Worm (Caenorhabditis elegans): ENCODE results near the gene bir-1.

DNA sequence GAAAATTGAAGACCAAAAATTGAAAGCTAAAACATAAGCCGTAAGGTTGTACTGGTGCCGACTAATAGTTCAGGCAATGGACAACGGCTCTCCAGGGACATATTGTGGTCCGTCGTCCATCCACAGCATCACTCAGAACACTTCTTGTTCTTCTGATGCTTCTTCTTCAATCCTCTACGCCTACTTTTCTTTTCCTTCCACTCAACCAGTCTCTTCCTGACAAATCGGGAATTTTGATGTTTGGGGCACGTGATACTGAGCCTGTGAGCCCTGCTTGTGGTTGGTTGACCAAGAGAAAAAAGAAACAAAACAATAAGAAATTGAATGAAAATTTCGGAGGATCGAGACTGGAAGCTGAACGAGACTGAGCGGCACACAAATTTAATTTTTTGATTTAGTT lies 23.0 kb upstream of the bir-1 start:
- TF ChIP-seq lin-13 (GFP tag; optimal IDR thresholded peaks at IDR 0.05): no peak
- no peak for TF ChIP-seq lin-15B (tag; optimal IDR thresholded peaks at IDR 0.05)
- TF ChIP-seq vab-15 (tag; optimal IDR thresholded peaks at IDR 0.05): no peak
- no peak for TF ChIP-seq ztf-11 (tag; optimal IDR thresholded peaks at IDR 0.05)
